Fruit fly (Drosophila melanogaster) whole organism: Measurements from ENCODE around the gene Sos.

ENCODE experiments used
- CG8478 ChIP-seq: fragments of >200 bp; optimal IDR thresholded peaks from 2 replicates; lab custom pipeline; 2018; ENCODE audit warnings: inconsistent platforms
- Dll ChIP-seq: fragments of >200 bp; optimal IDR thresholded peaks from 2 replicates; lab custom pipeline; 2017
- EcR ChIP-seq, 2 experiments: fragments of >200 bp; optimal IDR thresholded peaks; 2 replicates each; lab custom pipeline; 2017; ENCODE audit warnings: missing biosample characterization in 2 of 2, missing genetic modification characterization in 2 of 2, missing genetic modification reagents in 2 of 2
- pan ChIP-seq: fragments of >200 bp; optimal IDR thresholded peaks from 2 replicates; lab custom pipeline; 2017
- psq ChIP-seq: fragments of >200 bp; optimal IDR thresholded peaks from 2 replicates; lab custom pipeline; 2017
- usp ChIP-seq: fragments of >200 bp; optimal IDR thresholded peaks from 2 replicates; lab custom pipeline; 2017; ENCODE audit warnings: missing biosample characterization, missing genetic modification characterization, mixed read lengths

Sos gene

DNA sequence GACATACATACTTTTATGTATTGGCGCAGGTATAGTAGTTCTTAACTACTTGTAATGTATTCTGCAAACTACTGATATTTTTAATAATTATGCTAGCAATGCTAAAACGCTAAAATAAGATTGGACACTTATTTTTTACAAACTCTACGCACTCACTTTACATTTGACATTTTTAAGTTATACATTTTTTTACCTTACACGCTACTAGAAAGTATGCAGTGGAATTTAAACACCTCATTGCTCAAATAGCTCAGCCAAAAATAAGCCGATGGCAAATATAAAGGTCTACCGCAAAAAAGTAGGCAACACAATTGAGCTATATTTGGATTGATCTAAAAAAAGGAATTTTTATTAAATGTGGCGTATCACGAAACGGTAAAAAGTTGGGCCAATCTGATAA is 28.5 kb downstream of the Sos start:
- no peak for TF ChIP-seq psq (lab: Kevin White, UChicago)
- no peak for TF ChIP-seq EcR (GFP tag; optimal IDR thresholded peaks at IDR 0.05; lab: Kevin White, UChicago)
- TF ChIP-seq pan (lab: Kevin White, UChicago), result no peak
- TF ChIP-seq CG8478 (lab: Kevin White, UChicago), result no peak
- TF ChIP-seq usp (GFP tag; lab: Kevin White, UChicago), result no peak
- no peak for TF ChIP-seq Dll (lab: Kevin White, UChicago)

DNA sequence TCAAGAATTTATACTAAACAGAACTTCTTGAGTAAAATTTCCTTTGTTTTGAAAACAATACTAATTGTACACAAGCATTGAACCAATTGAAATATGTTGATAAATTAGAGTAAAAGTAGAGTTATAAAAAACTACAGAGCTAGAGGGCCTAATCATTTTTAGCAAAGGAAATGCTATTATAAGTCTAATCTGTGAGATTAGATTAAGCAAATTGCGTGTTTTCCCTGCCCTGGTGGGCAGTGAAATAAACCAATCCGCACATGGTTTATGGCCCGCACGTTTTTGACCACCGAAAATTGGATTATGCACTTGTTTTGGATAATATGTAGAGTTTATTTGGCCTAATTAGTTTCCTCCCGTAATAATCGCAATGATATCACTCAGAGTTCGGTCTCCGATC is 29.0 kb downstream of the Sos start:
- TF ChIP-seq pan (lab: Kevin White, UChicago), result no peak
- no peak for TF ChIP-seq CG8478 (lab: Kevin White, UChicago)
- TF ChIP-seq Dll (lab: Kevin White, UChicago), result no peak
- no peak for TF ChIP-seq EcR (GFP tag; optimal IDR thresholded peaks at IDR 0.05; lab: Kevin White, UChicago)
- no peak for TF ChIP-seq usp (GFP tag; lab: Kevin White, UChicago)
- TF ChIP-seq psq (lab: Kevin White, UChicago), result no peak

DNA sequence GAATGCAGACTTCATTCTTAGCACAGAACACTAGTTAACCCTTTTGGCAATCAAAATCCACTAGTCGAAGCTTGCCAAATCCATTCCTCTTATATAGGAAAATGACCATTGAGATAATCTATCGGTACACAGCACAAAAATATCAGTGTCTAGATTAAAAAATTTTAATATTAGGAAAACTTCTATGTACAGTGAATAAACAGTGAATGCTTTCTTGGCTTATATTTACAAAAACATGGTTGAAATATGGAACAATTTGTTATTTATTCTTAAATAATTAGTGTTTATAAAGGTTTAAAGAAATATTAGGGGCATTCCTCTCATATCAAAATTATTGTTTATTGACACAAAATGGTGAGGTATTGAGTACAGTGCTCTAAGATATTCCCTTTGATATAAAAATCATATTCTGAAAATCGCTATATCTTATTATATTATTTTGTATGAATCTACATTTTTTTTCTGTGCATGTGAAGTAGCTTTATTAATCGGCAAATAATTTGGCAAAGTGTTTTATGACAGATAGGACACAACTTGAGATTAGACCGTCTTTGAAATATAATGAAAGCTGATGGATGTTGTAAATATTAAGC is 30.2 kb downstream of the Sos start, which contains the start of gene CG33306:
Gene CG33306 (minus strand): TSS at position 51 of the 593 bp plus-strand sequence.
- TF ChIP-seq CG8478 (lab: Kevin White, UChicago) (no peak), pan (lab: Kevin White, UChicago) (no peak), EcR (GFP tag; optimal IDR thresholded peaks at IDR 0.05; lab: Kevin White, UChicago) (no peak), psq (lab: Kevin White, UChicago) (no peak), usp (GFP tag; lab: Kevin White, UChicago) (no peak), Dll (lab: Kevin White, UChicago) (no peak)

DNA sequence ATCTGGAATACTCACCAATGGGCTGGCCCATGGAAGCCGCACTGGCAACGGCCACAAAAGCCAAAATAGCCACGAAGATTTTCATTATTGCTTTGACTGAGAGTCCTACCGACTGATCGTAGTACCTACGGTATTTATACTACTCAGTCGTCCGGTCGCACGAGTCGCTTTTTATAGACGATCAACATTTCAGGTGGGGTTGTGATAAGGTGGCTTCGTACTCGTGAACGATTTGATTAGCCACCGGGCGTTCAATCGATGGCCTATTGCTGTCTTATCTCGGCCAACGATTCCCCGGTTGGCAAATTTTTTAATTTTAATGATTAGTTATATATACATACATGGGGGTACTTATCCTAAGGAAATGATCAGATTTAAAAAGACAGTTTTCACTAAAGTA is 31.6 kb downstream of the Sos start, which contains the start of gene CG8997:
Gene CG8997 (minus strand): TSS at position 148 of the 400 bp plus-strand sequence.
- TF ChIP-seq usp (GFP tag; lab: Kevin White, UChicago), result no peak
- no peak for TF ChIP-seq pan (lab: Kevin White, UChicago)
- TF ChIP-seq Dll (lab: Kevin White, UChicago), result no peak
- no peak for TF ChIP-seq EcR (GFP tag; optimal IDR thresholded peaks at IDR 0.05; lab: Kevin White, UChicago)
- no peak for TF ChIP-seq CG8478 (lab: Kevin White, UChicago)
- no peak for TF ChIP-seq psq (lab: Kevin White, UChicago)

DNA sequence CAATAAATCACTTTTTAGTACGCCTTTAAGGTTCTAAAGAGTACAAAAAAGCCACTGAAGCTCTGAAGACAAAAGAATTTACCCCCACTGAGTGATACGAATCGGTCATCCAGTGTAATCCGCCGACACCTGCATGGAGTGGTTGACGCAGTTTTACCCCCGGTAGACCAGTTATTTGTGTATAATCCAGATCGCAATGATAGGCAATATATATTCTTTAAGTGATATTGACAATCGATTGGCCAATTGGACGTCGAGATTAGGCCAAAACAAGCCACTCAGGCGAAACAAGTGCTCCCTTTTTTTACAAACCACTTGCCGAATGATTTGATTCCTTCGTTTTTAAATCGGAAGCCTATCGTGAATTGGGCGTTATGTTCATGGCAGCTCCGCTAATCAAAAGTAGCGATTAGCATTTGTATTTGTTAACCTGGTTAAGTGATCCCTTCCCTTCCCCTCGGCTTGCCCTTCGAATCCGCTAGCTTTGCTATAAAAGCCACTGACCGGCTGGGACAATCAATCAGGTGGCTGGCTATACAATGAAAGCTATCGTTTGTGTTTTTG is 32.7 kb downstream of the Sos start, which contains the start of gene CG7916:
Gene CG7916 (plus strand): TSS at position 514 of the 564 bp plus-strand sequence.
- no peak for TF ChIP-seq psq (lab: Kevin White, UChicago)
- no peak for TF ChIP-seq CG8478 (lab: Kevin White, UChicago)
- no peak for TF ChIP-seq pan (lab: Kevin White, UChicago)
- TF ChIP-seq EcR (GFP tag; optimal IDR thresholded peaks at IDR 0.05; lab: Kevin White, UChicago), result no peak
- TF ChIP-seq Dll (lab: Kevin White, UChicago), result no peak
- no peak for TF ChIP-seq usp (GFP tag; lab: Kevin White, UChicago)

DNA sequence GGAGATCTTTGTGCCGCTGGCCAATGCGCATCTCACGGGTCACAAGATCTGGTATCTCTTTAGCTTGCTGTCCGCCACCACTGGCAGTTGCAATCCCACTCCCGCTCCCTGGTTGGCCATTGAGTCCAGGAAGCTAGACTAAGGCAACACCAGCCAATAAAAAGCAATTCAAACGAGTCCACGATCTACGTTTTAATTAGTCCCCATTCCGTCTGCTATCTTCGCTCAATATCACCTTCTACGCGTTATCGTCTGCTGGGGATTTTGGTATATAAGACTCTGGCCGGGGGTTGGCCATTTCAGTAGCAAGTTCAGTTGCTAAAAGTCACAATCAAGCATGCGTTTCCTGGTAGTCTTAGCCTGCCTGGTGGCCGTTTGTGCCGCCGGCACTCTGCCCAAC is 34.0 kb downstream of the Sos start, which contains the start of gene CG7953:
Gene CG7953 (plus strand): TSS at position 301 of the 400 bp plus-strand sequence.
- TF ChIP-seq CG8478 (lab: Kevin White, UChicago) (no peak), EcR (GFP tag; optimal IDR thresholded peaks at IDR 0.05; lab: Kevin White, UChicago) (no peak), psq (lab: Kevin White, UChicago) (no peak), pan (lab: Kevin White, UChicago) (no peak), usp (GFP tag; lab: Kevin White, UChicago) (no peak), Dll (lab: Kevin White, UChicago) (no peak)

DNA sequence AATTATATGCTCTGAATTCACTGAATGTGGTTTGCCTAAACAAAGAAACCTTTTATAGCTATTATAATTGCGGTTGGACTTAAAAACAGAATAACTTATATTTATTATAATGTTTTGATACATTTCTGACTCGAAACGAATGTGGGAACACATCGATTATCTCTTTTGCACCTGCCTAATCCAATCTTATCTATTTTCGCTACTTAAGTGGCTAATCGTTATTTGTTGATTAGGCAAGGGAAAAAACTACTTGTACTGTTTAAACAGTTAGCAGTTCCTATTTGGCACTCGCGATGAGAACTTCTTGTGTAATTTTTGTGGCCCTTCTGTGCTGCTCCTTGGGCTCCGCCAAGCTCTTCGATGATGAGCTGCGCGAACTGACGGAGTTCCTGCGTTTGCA is 35.5 kb downstream of the Sos start, which contains the start of gene CG7968:
Gene CG7968 (plus strand): TSS at position 276 of the 400 bp plus-strand sequence.
- TF ChIP-seq pan (lab: Kevin White, UChicago) (no peak), usp (GFP tag; lab: Kevin White, UChicago) (no peak), CG8478 (lab: Kevin White, UChicago) (no peak), EcR (GFP tag; optimal IDR thresholded peaks at IDR 0.05; lab: Kevin White, UChicago) (no peak)

DNA sequence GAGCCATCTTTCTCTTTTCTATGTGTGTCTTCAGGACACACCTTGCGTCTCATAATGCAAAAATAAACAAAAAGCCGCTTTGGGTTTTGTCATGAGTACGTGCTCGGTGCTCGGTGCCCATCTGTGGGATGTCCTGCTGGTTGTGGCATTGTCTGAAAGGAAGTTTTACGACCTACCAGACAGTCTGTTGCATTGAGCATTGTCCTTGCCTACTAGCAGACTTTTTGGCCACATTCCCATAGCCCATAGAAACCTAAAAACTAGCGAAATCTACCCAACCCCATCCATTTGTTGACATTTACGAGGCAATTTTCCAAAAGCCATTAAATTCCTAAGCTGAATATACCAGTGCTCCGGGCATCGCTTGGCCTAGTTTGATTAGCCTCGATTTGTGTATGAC is 37.5 kb downstream of the Sos start:
- TF ChIP-seq usp (GFP tag; lab: Kevin White, UChicago) (no peak), psq (lab: Kevin White, UChicago) (no peak), EcR (GFP tag; optimal IDR thresholded peaks at IDR 0.05; lab: Kevin White, UChicago) (no peak)

DNA sequence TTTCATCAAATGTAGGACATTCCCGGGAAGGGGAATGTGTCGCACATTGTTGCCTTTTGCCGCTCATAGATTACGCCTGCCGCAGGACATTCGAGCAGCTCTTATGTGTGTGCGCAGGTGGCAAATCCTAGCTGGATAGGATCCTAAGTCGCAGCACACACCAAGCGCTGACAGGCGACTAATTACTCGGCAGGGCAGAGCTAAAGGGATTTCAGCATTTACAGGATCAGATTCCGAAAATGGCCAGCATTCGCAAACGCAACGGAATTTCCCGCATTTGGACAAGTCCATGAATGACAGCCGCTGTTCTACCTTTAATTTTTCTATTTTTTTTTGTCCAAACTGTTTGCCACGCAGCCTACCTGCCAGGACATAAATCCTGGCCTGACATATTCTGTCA is 54.0 kb downstream of the Sos start:
- TF ChIP-seq pan (lab: Kevin White, UChicago) (no peak), CG8478 (lab: Kevin White, UChicago) (no peak), Dll (lab: Kevin White, UChicago) (no peak), EcR (GFP tag; optimal IDR thresholded peaks at IDR 0.05; lab: Kevin White, UChicago) (no peak), usp (GFP tag; lab: Kevin White, UChicago) (no peak), psq (lab: Kevin White, UChicago) (no peak)

DNA sequence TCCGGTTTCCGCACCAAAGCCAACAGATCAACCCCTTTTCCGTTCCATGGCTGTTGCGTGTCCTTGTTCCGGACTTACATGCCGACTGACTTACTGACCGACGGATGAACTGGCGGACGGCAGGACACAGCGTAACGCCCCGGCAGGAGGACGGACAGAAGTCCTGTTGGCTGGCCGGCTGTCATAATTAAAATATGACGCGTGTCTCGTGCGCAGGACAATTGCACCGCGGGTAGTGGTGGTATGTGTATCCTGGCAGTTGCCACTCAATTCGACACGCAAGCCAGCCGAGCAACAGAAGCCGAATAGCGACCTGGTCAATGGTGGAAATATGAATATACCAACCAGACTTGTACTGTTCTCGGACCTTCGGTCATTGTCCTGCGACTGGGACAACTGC is 55.8 kb downstream of the Sos start:
- no peak for TF ChIP-seq Dll (lab: Kevin White, UChicago)
- no peak for TF ChIP-seq usp (GFP tag; lab: Kevin White, UChicago)
- TF ChIP-seq psq (lab: Kevin White, UChicago), result no peak
- no peak for TF ChIP-seq pan (lab: Kevin White, UChicago)
- TF ChIP-seq EcR (GFP tag; optimal IDR thresholded peaks at IDR 0.05; lab: Kevin White, UChicago), result no peak
- TF ChIP-seq CG8478 (lab: Kevin White, UChicago), result no peak
